Worm (Caenorhabditis elegans): ENCODE measurements around the gene ptr-25.

- TF ChIP-seq nhr-12 (tag; optimal IDR thresholded peaks at IDR 0.05) (no peak), zag-1 (tag; optimal IDR thresholded peaks at IDR 0.05) (no peak)
These were observed 5.9 kb upstream of the ptr-25 start, which contains the start of gene D2045.8 for ce11 chrIII:10481988-10482387.

All from whole organism, L2 larva.